Fruit fly (Drosophila melanogaster) whole organism, embryonic: ENCODE measurements around the gene kkv.

Experiments
- CG10654 ChIP-seq: fragments of 200-800 bp; sonication (Bioruptor generic); optimal IDR thresholded peaks from 2 replicates; lab custom pipeline; 2016; ENCODE audit warnings: missing biosample characterization, missing genetic modification characterization
- CG11456 ChIP-seq: fragments of 200-800 bp; sonication (Bioruptor generic); IDR thresholded peaks from 3 replicates; pipeline ENCODE4 v1.3.6; 2022; ENCODE audit warnings: missing biosample characterization, missing genetic modification characterization
- CG12071 ChIP-seq: fragments of 200-800 bp; sonication (Bioruptor generic); optimal IDR thresholded peaks from 3 replicates; lab custom pipeline; 2018; ENCODE audit warnings: missing biosample characterization, mild to moderate bottlenecking, missing genetic modification characterization
- CG12744 ChIP-seq: fragments of 200-800 bp; sonication (Bioruptor generic); optimal IDR thresholded peaks from 2 replicates; lab custom pipeline; 2016; ENCODE audit warnings: missing biosample characterization, missing genetic modification characterization
- CG13624 ChIP-seq: fragments of 200-800 bp; sonication (Bioruptor generic); optimal IDR thresholded peaks from 2 replicates; lab custom pipeline; 2016; ENCODE audit warnings: missing biosample characterization, missing genetic modification characterization
- CG13894 ChIP-seq: fragments of 200-800 bp; sonication (Bioruptor generic); optimal IDR thresholded peaks from 3 replicates; lab custom pipeline; 2018; ENCODE audit warnings: missing biosample characterization, mild to moderate bottlenecking, missing genetic modification characterization, moderate library complexity
- CG15011 ChIP-seq: fragments of 200-800 bp; sonication (Bioruptor generic); optimal IDR thresholded peaks from 3 replicates; lab custom pipeline; 2018; ENCODE audit warnings: missing biosample characterization, mild to moderate bottlenecking, missing genetic modification characterization
- CG15514 ChIP-seq: fragments of 200-800 bp; sonication (Bioruptor generic); optimal IDR thresholded peaks from 3 replicates; lab custom pipeline; 2017; ENCODE audit warnings: missing biosample characterization, missing genetic modification characterization, mild to moderate bottlenecking, moderate library complexity, missing genetic modification reagents
- CG15696 ChIP-seq: fragments of 200-800 bp; sonication (Bioruptor generic); optimal IDR thresholded peaks from 2 replicates; lab custom pipeline; 2019; ENCODE audit warnings: missing biosample characterization, mild to moderate bottlenecking, missing genetic modification characterization, moderate library complexity
- CG1647 ChIP-seq: fragments of 200-800 bp; sonication (Bioruptor generic); optimal IDR thresholded peaks from 3 replicates; lab custom pipeline; 2016; ENCODE audit warnings: missing biosample characterization, missing genetic modification characterization
- CG16779 ChIP-seq: fragments of 200-800 bp; sonication (Bioruptor generic); IDR thresholded peaks from 2 replicates; pipeline ENCODE4 v1.3.6; 2022; ENCODE audit warnings: missing biosample characterization, missing genetic modification characterization
- CG2116 ChIP-seq: fragments of 200-800 bp; sonication (Bioruptor generic); optimal IDR thresholded peaks from 3 replicates; lab custom pipeline; 2018; ENCODE audit warnings: missing biosample characterization, mild to moderate bottlenecking, missing genetic modification characterization
- CG31441 ChIP-seq: fragments of 200-800 bp; sonication (Bioruptor generic); IDR thresholded peaks from 2 replicates; pipeline ENCODE4 v1.3.6; 2022; ENCODE audit warnings: missing biosample characterization, missing genetic modification characterization
- CG34422 ChIP-seq: fragments of 200-800 bp; sonication (Bioruptor generic); IDR thresholded peaks from 3 replicates; pipeline ENCODE4 v1.3.6; 2022; ENCODE audit warnings: missing biosample characterization, missing genetic modification characterization
- CG3847 ChIP-seq: fragments of 200-800 bp; sonication (Bioruptor generic); IDR thresholded peaks from 2 replicates; pipeline ENCODE4 v1.3.6; 2022; ENCODE audit warnings: missing biosample characterization, missing genetic modification characterization
- CG7357 ChIP-seq: fragments of 200-800 bp; sonication (Bioruptor generic); IDR thresholded peaks from 3 replicates; pipeline ENCODE4 v1.3.6; 2022; ENCODE audit warnings: missing biosample characterization, missing genetic modification characterization
- CG7839 ChIP-seq: fragments of 200-800 bp; sonication (Bioruptor generic); optimal IDR thresholded peaks from 3 replicates; lab custom pipeline; 2018; ENCODE audit warnings: missing biosample characterization, mild to moderate bottlenecking, missing genetic modification characterization, moderate library complexity
- CG9727 ChIP-seq: fragments of 200-800 bp; sonication (Bioruptor generic); optimal IDR thresholded peaks from 3 replicates; lab custom pipeline; 2017; ENCODE audit warnings: missing biosample characterization, mild to moderate bottlenecking, missing genetic modification characterization
- CG9876 ChIP-seq: fragments of 200-800 bp; sonication (Bioruptor generic); optimal IDR thresholded peaks from 2 replicates; lab custom pipeline; 2016; ENCODE audit warnings: missing biosample characterization, missing genetic modification characterization
- CTCF ChIP-seq: fragments of 200-800 bp; sonication (Bioruptor generic); optimal IDR thresholded peaks from 2 replicates; lab custom pipeline; 2017; ENCODE audit warnings: missing biosample characterization, mild to moderate bottlenecking, missing genetic modification characterization, moderate library complexity
- Dad ChIP-seq: fragments of 200-800 bp; sonication (Bioruptor generic); optimal IDR thresholded peaks from 3 replicates; lab custom pipeline; 2016; ENCODE audit warnings: missing biosample characterization, missing genetic modification characterization
- E2f1 ChIP-seq: fragments of 200-800 bp; sonication (Bioruptor generic); IDR thresholded peaks from 2 replicates; pipeline ENCODE4 v1.3.6; 2022; ENCODE audit warnings: missing biosample characterization, missing genetic modification characterization
- Fer3 ChIP-seq: fragments of 200-800 bp; sonication (Bioruptor generic); optimal IDR thresholded peaks from 2 replicates; lab custom pipeline; 2018; ENCODE audit warnings: missing biosample characterization, mild to moderate bottlenecking, missing genetic modification characterization, moderate library complexity
- HLH54F ChIP-seq: fragments of 200-800 bp; sonication (Bioruptor generic); optimal IDR thresholded peaks from 3 replicates; lab custom pipeline; 2016; ENCODE audit warnings: missing biosample characterization, missing genetic modification characterization
- Hey ChIP-seq: fragments of 200-800 bp; sonication (Bioruptor generic); optimal IDR thresholded peaks from 3 replicates; lab custom pipeline; 2018; ENCODE audit warnings: missing biosample characterization, mild to moderate bottlenecking, missing genetic modification characterization
- Hr51 ChIP-seq, 2 experiments: fragments of 200-800 bp; sonication (Bioruptor generic); optimal IDR thresholded peaks; 2 replicates in 1 of 2; 3 replicates in 1 of 2; lab custom pipeline; 2016 to 2018; ENCODE audit warnings: missing biosample characterization in 2 of 2, missing genetic modification characterization in 2 of 2, mild to moderate bottlenecking in 1 of 2, moderate library complexity in 1 of 2
- MBD-R2 ChIP-seq: fragments of 200-800 bp; sonication (Bioruptor generic); IDR thresholded peaks from 2 replicates; pipeline ENCODE4 v1.3.6; 2022; ENCODE audit warnings: missing biosample characterization, missing genetic modification characterization
- Mes4 ChIP-seq: fragments of 200-800 bp; sonication (Bioruptor generic); optimal IDR thresholded peaks from 2 replicates; lab custom pipeline; 2016; ENCODE audit warnings: missing biosample characterization, missing genetic modification characterization
- Myb ChIP-seq: fragments of 200-800 bp; sonication (Bioruptor generic); optimal IDR thresholded peaks from 2 replicates; lab custom pipeline; 2016; ENCODE audit warnings: missing biosample characterization, missing genetic modification characterization
- NC2β ChIP-seq: fragments of 200-800 bp; sonication (Bioruptor generic); optimal IDR thresholded peaks from 2 replicates; lab custom pipeline; 2016; ENCODE audit warnings: missing biosample characterization, missing genetic modification characterization
- Nf-YB ChIP-seq: fragments of 200-800 bp; sonication (Bioruptor generic); optimal IDR thresholded peaks from 3 replicates; lab custom pipeline; 2019; ENCODE audit warnings: missing biosample characterization, mild to moderate bottlenecking, missing genetic modification characterization, moderate library complexity
- Optix ChIP-seq: fragments of 200-800 bp; sonication (Bioruptor generic); IDR thresholded peaks from 3 replicates; pipeline ENCODE4 v1.3.6; 2022; ENCODE audit warnings: missing biosample characterization, missing genetic modification characterization
- Rfx ChIP-seq: fragments of 200-800 bp; sonication (Bioruptor generic); IDR thresholded peaks from 2 replicates; pipeline ENCODE4 v1.3.6; 2022; ENCODE audit warnings: missing biosample characterization, missing genetic modification characterization
- al ChIP-seq: fragments of 200-800 bp; sonication (Bioruptor generic); IDR thresholded peaks from 2 replicates; pipeline ENCODE4 v1.3.6; 2022; ENCODE audit warnings: missing biosample characterization, missing genetic modification characterization
- aop ChIP-seq: fragments of 200-800 bp; sonication (Bioruptor generic); IDR thresholded peaks from 2 replicates; pipeline ENCODE4 v1.3.6; 2022; ENCODE audit warnings: missing biosample characterization, missing genetic modification characterization
- bab2 ChIP-seq: fragments of 200-800 bp; sonication (Bioruptor generic); optimal IDR thresholded peaks from 2 replicates; lab custom pipeline; 2016; ENCODE audit warnings: missing biosample characterization, missing genetic modification characterization
- dati ChIP-seq: fragments of 200-800 bp; sonication (Bioruptor generic); IDR thresholded peaks from 2 replicates; pipeline ENCODE4 v1.3.6; 2022; ENCODE audit warnings: missing biosample characterization, missing genetic modification characterization
- dm ChIP-seq: fragments of 200-800 bp; sonication (Bioruptor generic); optimal IDR thresholded peaks from 3 replicates; lab custom pipeline; 2016; ENCODE audit warnings: missing biosample characterization, missing genetic modification characterization
- dpn ChIP-seq, 2 experiments: fragments of 200-800 bp; sonication (Bioruptor generic); optimal IDR thresholded peaks; 3 replicates each; lab custom pipeline; 2016; ENCODE audit warnings: missing biosample characterization in 2 of 2, missing genetic modification characterization in 2 of 2
- gem ChIP-seq: fragments of 200-800 bp; sonication (Bioruptor generic); optimal IDR thresholded peaks from 2 replicates; lab custom pipeline; 2019; ENCODE audit warnings: missing biosample characterization, mild to moderate bottlenecking, missing genetic modification characterization, moderate library complexity
- gfzf ChIP-seq: fragments of 200-800 bp; sonication (Bioruptor generic); optimal IDR thresholded peaks from 2 replicates; lab custom pipeline; 2016; ENCODE audit warnings: missing biosample characterization, mild to moderate bottlenecking, missing genetic modification characterization, moderate library complexity
- grau ChIP-seq: fragments of 200-800 bp; optimal IDR thresholded peaks from 3 replicates; lab custom pipeline; 2019; ENCODE audit warnings: missing biosample characterization, mild to moderate bottlenecking, missing genetic modification characterization, moderate library complexity
- gsb ChIP-seq: fragments of 200-800 bp; sonication (Bioruptor generic); IDR thresholded peaks from 2 replicates; pipeline ENCODE4 v1.3.6; 2022; ENCODE audit warnings: missing biosample characterization, missing genetic modification characterization
- h ChIP-seq: fragments of >200 bp; optimal IDR thresholded peaks from 2 replicates; lab custom pipeline; 2017
- hbn ChIP-seq: fragments of 200-800 bp; sonication (Bioruptor generic); IDR thresholded peaks from 2 replicates; pipeline ENCODE4 v1.3.6; 2022; ENCODE audit warnings: missing biosample characterization, missing genetic modification characterization; ENCODE audit not compliant: partially characterized antibody
- kni ChIP-seq: fragments of 200-800 bp; sonication (Bioruptor generic); optimal IDR thresholded peaks from 3 replicates; lab custom pipeline; 2017; ENCODE audit warnings: mild to moderate bottlenecking, missing biosample characterization, missing genetic modification reagents, missing genetic modification characterization
- org-1 ChIP-seq: fragments of 200-800 bp; sonication (Bioruptor generic); optimal IDR thresholded peaks from 2 replicates; lab custom pipeline; 2017; ENCODE audit warnings: missing biosample characterization, missing genetic modification characterization
- ranshi ChIP-seq: fragments of 200-800 bp; sonication (Bioruptor generic); IDR thresholded peaks from 2 replicates; pipeline ENCODE4 v1.3.6; 2022; ENCODE audit warnings: missing biosample characterization, missing genetic modification characterization
- slbo ChIP-seq: fragments of 200-800 bp; sonication (Bioruptor generic); IDR thresholded peaks from 2 replicates; pipeline ENCODE4 v1.3.6; 2022; ENCODE audit warnings: missing biosample characterization, missing genetic modification characterization
- sob ChIP-seq: fragments of 200-800 bp; sonication (Bioruptor generic); IDR thresholded peaks from 2 replicates; pipeline ENCODE4 v1.3.6; 2022; ENCODE audit warnings: missing biosample characterization, missing genetic modification characterization
- sug ChIP-seq: fragments of 200-800 bp; optimal IDR thresholded peaks from 2 replicates; lab custom pipeline; 2019; ENCODE audit warnings: missing biosample characterization, mild to moderate bottlenecking, missing genetic modification characterization, moderate library complexity

Gene kkv

DNA sequence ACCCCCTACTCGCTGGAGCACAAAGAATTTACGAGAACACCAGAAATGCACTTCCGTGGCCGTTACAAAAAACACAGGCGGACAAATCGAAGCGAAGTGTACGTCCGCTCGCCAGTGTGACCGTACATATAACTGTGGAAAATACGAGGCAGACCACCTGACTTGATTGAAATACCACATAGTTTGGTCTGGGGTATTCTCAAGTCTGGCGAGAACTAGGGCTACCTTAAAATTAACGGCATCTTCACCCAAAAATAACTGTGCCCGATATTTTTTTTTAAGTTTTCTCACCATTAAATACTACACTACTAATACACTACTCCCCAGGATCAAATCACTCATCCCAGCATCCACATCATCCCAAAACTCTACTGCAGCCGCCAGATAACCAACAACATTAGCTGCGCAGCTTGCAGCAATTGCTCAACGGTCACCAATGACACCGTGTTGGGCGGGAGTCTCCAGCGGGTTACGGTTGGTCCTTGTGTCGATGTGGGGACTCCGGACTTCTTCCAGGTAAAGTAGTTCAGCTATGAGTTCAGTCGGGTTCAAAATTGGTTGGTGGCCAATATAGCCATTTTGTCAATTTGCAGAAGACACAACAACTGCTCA lies 24.4 kb downstream of the kkv start, which contains the start of gene Cerk (continued):
- TF ChIP-seq dm (peak; percentile 57), CG34422 (GFP tag; lab: Robert Waterston, UW) (peak; percentile 48; the same call in 2 of the 3 replicates), h (lab: Kevin White, UChicago) (no peak), CG31441 (peak; percentile 36; the same call in 1 of the 2 replicates), org-1 (no peak), Mes4 (peak; percentile 37), CG15514 (GFP tag; lab: Kevin White, UChicago) (peak; percentile 75), bab2 (GFP tag; lab: Kevin White, UChicago) (peak; percentile 22), CG9876 (GFP tag; lab: Kevin White, UChicago) (peak; percentile 62), al (GFP tag; lab: Robert Waterston, UW) (peak; percentile 41; the same call in 1 of the 2 replicates), grau (tag; lab: Kevin White, UChicago) (peak; percentile 31), NC2β (GFP tag; lab: Kevin White, UChicago) (peak; percentile 57), MBD-R2 (GFP tag; lab: Robert Waterston, UW) (peak; percentile 78), CG16779 (GFP tag; lab: Robert Waterston, UW) (no peak), CG1647 (no peak), Optix (GFP tag; lab: Robert Waterston, UW) (0 out of 3 replicates have a peak, but pooled peaks have one; percentile 37), Nf-YB (no peak), E2f1 (peak; percentile 6; the same call in 1 of the 2 replicates), CG13624 (GFP tag; lab: Kevin White, UChicago) (peak; percentile 41), CG9727 (GFP tag; lab: Kevin White, UChicago) (no peak), CG7839 (tag; lab: Kevin White, UChicago) (peak; percentile 26), Dad (GFP tag; lab: Kevin White, UChicago) (peak; percentile 42), sug (tag; lab: Kevin White, UChicago) (peak; percentile 32), dati (GFP tag; lab: Robert Waterston, UW) (no peak), aop (peak; percentile 35; the same call in 1 of the 2 replicates), gsb (no peak), CG15696 (tag; lab: Kevin White, UChicago) (no peak), CG11456 (GFP tag; lab: Robert Waterston, UW) (peak; percentile 51; the same call in 1 of the 3 replicates), kni (GFP tag; lab: Kevin White, UChicago) (no peak), CG13894 (tag; lab: Kevin White, UChicago) (peak; percentile 48), CG7357 (GFP tag; lab: Robert Waterston, UW) (0 out of 3 replicates have a peak, but pooled peaks have one; percentile 22), slbo (GFP tag; lab: Robert Waterston, UW) (peak; percentile 62; the same call in 1 of the 2 replicates), CG12744 (no peak), gem (tag; lab: Kevin White, UChicago) (peak; percentile 27), ranshi (GFP tag; lab: Robert Waterston, UW) (0 out of 2 replicates have a peak, but pooled peaks have one; percentile 10), hbn (GFP tag; lab: Robert Waterston, UW) (peak; percentile 41), CG2116 (GFP tag; lab: Kevin White, UChicago) (peak; percentile 61), Hey (tag; lab: Kevin White, UChicago) (no peak), sob (peak; percentile 75), Fer3 (peak; percentile 36), Hr51 (GFP tag; optimal IDR thresholded peaks at IDR 0.05; lab: Kevin White, UChicago) (peak; percentile 13 to 59), CG3847 (peak; percentile 51), Myb (GFP tag; lab: Kevin White, UChicago) (peak; percentile 95), dpn (GFP tag; optimal IDR thresholded peaks at IDR 0.05; lab: Kevin White, UChicago) (peak; percentile 47 to 67), HLH54F (GFP tag; lab: Kevin White, UChicago) (peak; percentile 28), gfzf (GFP tag; lab: Kevin White, UChicago) (peak; percentile 95), CG10654 (GFP tag; lab: Kevin White, UChicago) (no peak), CG12071 (GFP tag; lab: Kevin White, UChicago) (no peak), Rfx (GFP tag; lab: Robert Waterston, UW) (peak; percentile 73), CTCF (GFP tag; lab: Kevin White, UChicago) (no peak), CG15011 (GFP tag; lab: Kevin White, UChicago) (no peak)
